Fruit fly (Drosophila melanogaster) whole organism, embryonic: ENCODE results near the gene SmydA-2.

Experiments used
- Atf3 ChIP-seq: fragments of 200-800 bp; sonication (Bioruptor generic); optimal IDR thresholded peaks from 3 replicates; lab custom pipeline; 2016; ENCODE audit warnings: missing biosample characterization, missing genetic modification characterization
- B-H1 ChIP-seq: fragments of 200-800 bp; sonication (Bioruptor generic); IDR thresholded peaks from 3 replicates; pipeline ENCODE4 v1.3.6; 2022; ENCODE audit warnings: missing biosample characterization, missing genetic modification characterization
- CG10321 ChIP-seq: fragments of 200-800 bp; sonication (Bioruptor generic); IDR thresholded peaks from 2 replicates; pipeline ENCODE4 v1.3.6; 2022; ENCODE audit warnings: missing biosample characterization, missing genetic modification characterization
- CG10462 ChIP-seq: fragments of 200-800 bp; sonication (Bioruptor generic); optimal IDR thresholded peaks from 2 replicates; lab custom pipeline; 2016; ENCODE audit warnings: missing biosample characterization, missing genetic modification characterization
- CG12236 ChIP-seq: fragments of 200-800 bp; sonication (Bioruptor generic); optimal IDR thresholded peaks from 2 replicates; lab custom pipeline; 2016; ENCODE audit warnings: missing biosample characterization, missing genetic modification characterization
- CG14965 ChIP-seq: fragments of 200-800 bp; sonication (Bioruptor generic); optimal IDR thresholded peaks from 2 replicates; lab custom pipeline; 2016; ENCODE audit warnings: missing biosample characterization, missing genetic modification characterization, borderline replicate concordance
- CG15479 ChIP-seq: fragments of 200-800 bp; sonication (Bioruptor generic); optimal IDR thresholded peaks from 3 replicates; lab custom pipeline; 2019; ENCODE audit warnings: missing biosample characterization, mild to moderate bottlenecking, missing genetic modification characterization, moderate library complexity
- CG1602 ChIP-seq: fragments of 200-800 bp; sonication (Bioruptor generic); optimal IDR thresholded peaks from 3 replicates; lab custom pipeline; 2016; ENCODE audit warnings: missing biosample characterization, missing genetic modification characterization
- CG18619 ChIP-seq: fragments of 200-800 bp; sonication (Bioruptor generic); optimal IDR thresholded peaks from 3 replicates; lab custom pipeline; 2017; ENCODE audit warnings: missing biosample characterization, mild to moderate bottlenecking, missing genetic modification characterization
- CG2889 ChIP-seq: fragments of 200-800 bp; sonication (Bioruptor generic); IDR thresholded peaks from 3 replicates; pipeline ENCODE4 v1.3.6; 2022; ENCODE audit warnings: missing biosample characterization, missing genetic modification characterization
- CG32772 ChIP-seq: fragments of 200-800 bp; sonication (Bioruptor generic); IDR thresholded peaks from 2 replicates; pipeline ENCODE4 v1.3.6; 2022; ENCODE audit warnings: missing biosample characterization, missing genetic modification characterization
- CG5953 ChIP-seq: fragments of 200-800 bp; sonication (Bioruptor generic); IDR thresholded peaks from 2 replicates; pipeline ENCODE4 v1.3.6; 2022; ENCODE audit warnings: missing biosample characterization, missing genetic modification characterization
- CG6854 ChIP-seq: fragments of 200-800 bp; sonication (Bioruptor generic); optimal IDR thresholded peaks from 3 replicates; lab custom pipeline; 2017; ENCODE audit warnings: missing biosample characterization, mild to moderate bottlenecking, missing genetic modification characterization
- CG7357 ChIP-seq: fragments of 200-800 bp; sonication (Bioruptor generic); IDR thresholded peaks from 3 replicates; pipeline ENCODE4 v1.3.6; 2022; ENCODE audit warnings: missing biosample characterization, missing genetic modification characterization
- D ChIP-seq, 2 experiments: fragments of 200-800 bp in 1 of 2; fragments of >200 bp in 1 of 2; sonication (Bioruptor generic) in 1 of 2; optimal IDR thresholded peaks; 2 replicates in 1 of 2; 3 replicates in 1 of 2; lab custom pipeline; 2017; ENCODE audit warnings: mild to moderate bottlenecking in 1 of 2, missing biosample characterization in 1 of 2, missing genetic modification characterization in 1 of 2, missing genetic modification reagents in 1 of 2
- Dfd ChIP-seq, 2 experiments: fragments of >200 bp; optimal IDR thresholded peaks; 2 replicates each; lab custom pipeline; 2017; ENCODE audit warnings: missing biosample characterization in 2 of 2, missing genetic modification characterization in 2 of 2
- Dll ChIP-seq: fragments of 200-800 bp; sonication (Bioruptor generic); IDR thresholded peaks from 4 replicates; pipeline ENCODE4 v1.3.6; 2022; ENCODE audit warnings: missing biosample characterization, missing genetic modification characterization; ENCODE audit not compliant: partially characterized antibody
- ERR ChIP-seq: fragments of 200-800 bp; sonication (Bioruptor generic); optimal IDR thresholded peaks from 2 replicates; lab custom pipeline; 2016; ENCODE audit warnings: missing biosample characterization, missing genetic modification characterization
- Ets65A ChIP-seq: fragments of 200-800 bp; sonication (Bioruptor generic); peaks from one replicate; lab custom pipeline; 2016; ENCODE audit warnings: missing biosample characterization, missing genetic modification characterization
- Ets97D ChIP-seq: fragments of 200-800 bp; sonication (Bioruptor generic); optimal IDR thresholded peaks from 3 replicates; lab custom pipeline; 2016; ENCODE audit warnings: missing biosample characterization, missing genetic modification characterization
- Fer1 ChIP-seq: fragments of 200-800 bp; sonication (Bioruptor generic); optimal IDR thresholded peaks from 2 replicates; lab custom pipeline; 2017; ENCODE audit warnings: missing biosample characterization, mild to moderate bottlenecking, missing genetic modification characterization
- GATAe ChIP-seq: fragments of 200-800 bp; sonication (Bioruptor generic); conservative IDR thresholded peaks from 2 replicates; pipeline ENCODE4 v1.3.6; 2022; ENCODE audit warnings: missing biosample characterization, missing genetic modification characterization
- Hr3 ChIP-seq: fragments of 200-800 bp; sonication (Bioruptor generic); optimal IDR thresholded peaks from 3 replicates; lab custom pipeline; 2016; ENCODE audit warnings: missing biosample characterization, missing genetic modification characterization
- Hr51 ChIP-seq, 2 experiments: fragments of 200-800 bp; sonication (Bioruptor generic); optimal IDR thresholded peaks; 2 replicates in 1 of 2; 3 replicates in 1 of 2; lab custom pipeline; 2016 to 2018; ENCODE audit warnings: missing biosample characterization in 2 of 2, missing genetic modification characterization in 2 of 2, mild to moderate bottlenecking in 1 of 2, moderate library complexity in 1 of 2
- MTF-1 ChIP-seq: fragments of 200-800 bp; sonication (Bioruptor generic); optimal IDR thresholded peaks from 2 replicates; lab custom pipeline; 2018; ENCODE audit warnings: missing biosample characterization, mild to moderate bottlenecking, missing genetic modification characterization, borderline replicate concordance
- Usf ChIP-seq: fragments of 200-800 bp; sonication (Bioruptor generic); optimal IDR thresholded peaks from 2 replicates; lab custom pipeline; 2017; ENCODE audit warnings: missing genotype, missing biosample characterization, missing genetic modification characterization
- al ChIP-seq: fragments of 200-800 bp; sonication (Bioruptor generic); IDR thresholded peaks from 2 replicates; pipeline ENCODE4 v1.3.6; 2022; ENCODE audit warnings: missing biosample characterization, missing genetic modification characterization
- ase ChIP-seq: fragments of 200-800 bp; sonication (Bioruptor generic); IDR thresholded peaks from 3 replicates; pipeline ENCODE4 v1.3.6; 2022; ENCODE audit warnings: missing biosample characterization, missing genetic modification characterization
- bowl ChIP-seq: fragments of 200-800 bp; sonication (Bioruptor generic); IDR thresholded peaks from 2 replicates; pipeline ENCODE4 v1.3.6; 2022; ENCODE audit warnings: missing biosample characterization, missing genetic modification characterization
- danr ChIP-seq: fragments of 200-800 bp; sonication (Bioruptor generic); IDR thresholded peaks from 2 replicates; pipeline ENCODE4 v1.3.6; 2022; ENCODE audit warnings: missing biosample characterization, missing genetic modification characterization
- dmrt99B ChIP-seq: fragments of 200-800 bp; sonication (Bioruptor generic); optimal IDR thresholded peaks from 2 replicates; lab custom pipeline; 2018; ENCODE audit warnings: missing biosample characterization, mild to moderate bottlenecking, missing genetic modification characterization, moderate library complexity
- emc ChIP-seq: fragments of 200-800 bp; sonication (Bioruptor generic); optimal IDR thresholded peaks from 2 replicates; lab custom pipeline; 2016; ENCODE audit warnings: missing biosample characterization, missing genetic modification characterization
- fru ChIP-seq: fragments of >200 bp; optimal IDR thresholded peaks from 2 replicates; lab custom pipeline; 2017
- gce ChIP-seq: fragments of 200-800 bp; sonication (Bioruptor generic); IDR thresholded peaks from 3 replicates; pipeline ENCODE4 v1.3.6; 2022; ENCODE audit warnings: missing biosample characterization, missing genetic modification characterization
- grau ChIP-seq: fragments of 200-800 bp; optimal IDR thresholded peaks from 3 replicates; lab custom pipeline; 2019; ENCODE audit warnings: missing biosample characterization, mild to moderate bottlenecking, missing genetic modification characterization, moderate library complexity
- gro ChIP-seq: fragments of 200-800 bp; sonication (Bioruptor generic); optimal IDR thresholded peaks from 2 replicates; lab custom pipeline; 2016; ENCODE audit warnings: missing biosample characterization, missing genetic modification characterization
- gsb-n ChIP-seq: fragments of 200-800 bp; sonication (Bioruptor generic); optimal IDR thresholded peaks from 3 replicates; lab custom pipeline; 2018; ENCODE audit warnings: missing biosample characterization, mild to moderate bottlenecking, missing genetic modification characterization
- insv ChIP-seq, 2 experiments: fragments of 200-800 bp; sonication (Bioruptor generic); optimal IDR thresholded peaks; 3 replicates each; lab custom pipeline; 2016 to 2018; ENCODE audit warnings: missing biosample characterization in 2 of 2, missing genetic modification characterization in 2 of 2
- inv ChIP-seq: fragments of 200-800 bp; sonication (Bioruptor generic); IDR thresholded peaks from 2 replicates; pipeline ENCODE4 v1.3.6; 2022; ENCODE audit warnings: missing biosample characterization, missing genetic modification characterization; ENCODE audit not compliant: partially characterized antibody
- otp ChIP-seq: fragments of 200-800 bp; sonication (Bioruptor generic); IDR thresholded peaks from 3 replicates; pipeline ENCODE4, ENCODE4 v1.3.6; 2022; ENCODE audit warnings: missing biosample characterization, missing genetic modification characterization
- prd ChIP-seq, 3 experiments: fragments of >200 bp in 2 of 3; fragments of 200-800 bp in 1 of 3; sonication (Bioruptor generic) in 1 of 3; optimal IDR thresholded peaks in 2 of 3; IDR thresholded peaks in 1 of 3; 2 replicates in 2 of 3; 3 replicates in 1 of 3; pipeline versions ENCODE4 v1.3.6 to Lab custom; 2017 to 2022; ENCODE audit warnings: missing biosample characterization in 1 of 3, missing genetic modification characterization in 1 of 3
- run ChIP-seq: fragments of 200-800 bp; sonication (Bioruptor generic); optimal IDR thresholded peaks from 3 replicates; lab custom pipeline; 2018; ENCODE audit warnings: missing biosample characterization, mild to moderate bottlenecking, missing genetic modification characterization
- sd ChIP-seq: fragments of 200-800 bp; sonication (Bioruptor generic); optimal IDR thresholded peaks from 3 replicates; lab custom pipeline; 2018; ENCODE audit warnings: missing biosample characterization, mild to moderate bottlenecking, missing genetic modification characterization, moderate library complexity
- sens ChIP-seq: fragments of 200-800 bp; sonication (Bioruptor generic); peaks from one replicate; lab custom pipeline; 2016; ENCODE audit warnings: missing biosample characterization, missing genetic modification characterization
- ssp ChIP-seq: fragments of 200-800 bp; sonication (Bioruptor generic); IDR thresholded peaks from 2 replicates; pipeline ENCODE4 v1.3.6; 2022; ENCODE audit warnings: missing biosample characterization, missing genetic modification characterization
- stc ChIP-seq: fragments of 200-800 bp; sonication (Bioruptor generic); IDR thresholded peaks from 2 replicates; pipeline ENCODE4 v1.3.6; 2022; ENCODE audit warnings: missing biosample characterization, missing genetic modification characterization
- toy ChIP-seq: fragments of 200-800 bp; sonication (Bioruptor generic); IDR thresholded peaks from 2 replicates; pipeline ENCODE4 v1.3.6; 2022; ENCODE audit warnings: missing biosample characterization, missing genetic modification characterization
- vnd ChIP-seq: fragments of 200-800 bp; sonication (Bioruptor generic); IDR thresholded peaks from 3 replicates; pipeline ENCODE4 v1.3.6; 2022; ENCODE audit warnings: missing biosample characterization, missing genetic modification characterization; ENCODE audit not compliant: partially characterized antibody
- yki ChIP-seq: fragments of >200 bp; optimal IDR thresholded peaks from 3 replicates; lab custom pipeline; 2018
- zen ChIP-seq: fragments of 200-800 bp; sonication (Bioruptor generic); optimal IDR thresholded peaks from 3 replicates; lab custom pipeline; 2018; ENCODE audit warnings: missing biosample characterization, mild to moderate bottlenecking, missing genetic modification characterization, moderate library complexity

SmydA-2 gene

DNA sequence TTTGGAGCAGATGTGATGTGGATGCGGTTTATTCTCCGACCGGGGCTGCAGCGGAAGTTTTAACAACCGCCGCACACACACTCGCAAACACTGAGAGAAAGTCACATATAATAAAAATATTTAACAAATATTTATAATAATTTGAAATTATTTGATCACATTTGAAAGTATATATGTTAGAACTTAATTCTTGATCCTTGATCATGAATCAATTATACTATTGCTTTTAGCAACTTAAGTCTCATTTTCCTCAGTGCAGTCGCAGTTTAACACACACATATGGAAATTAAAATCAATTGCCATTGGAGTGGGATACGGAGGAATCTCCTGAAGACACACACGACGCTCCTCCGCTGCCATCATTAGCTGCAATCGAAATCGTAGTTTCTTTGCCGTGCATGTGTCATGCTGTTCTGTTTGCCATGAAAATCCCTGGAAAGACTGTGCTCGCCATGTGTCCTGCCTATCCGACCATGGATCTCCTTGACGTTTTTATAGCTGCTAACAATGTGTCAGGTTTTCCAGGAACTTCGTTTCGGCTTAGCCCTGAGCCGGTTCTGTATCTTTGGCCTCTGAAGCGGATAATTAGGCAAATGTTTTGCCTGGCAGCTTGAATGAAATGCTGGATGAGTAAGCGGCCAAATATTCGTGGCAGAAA, 30.2 kb upstream of the SmydA-2 start (continued):
- TF ChIP-seq ase (GFP tag; lab: Robert Waterston, UW) (0 out of 3 replicates have a peak, but pooled peaks have one; percentile 5), danr (0 out of 2 replicates have a peak, but pooled peaks have one; percentile 10), gsb-n (tag; lab: Kevin White, UChicago) (peak; percentile 86), Ets97D (GFP tag; lab: Kevin White, UChicago) (no peak), ssp (GFP tag; lab: Robert Waterston, UW) (peak; percentile 52), Fer1 (GFP tag; lab: Kevin White, UChicago) (peak; percentile 3), CG12236 (GFP tag; lab: Kevin White, UChicago) (no peak), vnd (GFP tag; lab: Robert Waterston, UW) (no peak), inv (GFP tag; lab: Robert Waterston, UW) (no peak), Dfd (GFP tag; optimal IDR thresholded peaks at IDR 0.05; lab: Kevin White, UChicago) (no peak), yki (lab: Kevin White, UChicago) (no peak), Hr51 (GFP tag; optimal IDR thresholded peaks at IDR 0.05; lab: Kevin White, UChicago) (peak in 1 of 2 experiments; percentile 59), D (optimal IDR thresholded peaks at IDR 0.05; lab: Kevin White, UChicago) (peak; percentile 56), D (GFP tag; optimal IDR thresholded peaks at IDR 0.05; lab: Kevin White, UChicago) (peak; percentile 73), Ets65A (peak; percentile 83), prd (optimal IDR thresholded peaks at IDR 0.05; lab: Kevin White, UChicago) (no peak), prd (GFP tag; IDR thresholded peaks at IDR 0.05; lab: Robert Waterston, UW) (peak; percentile 91), sd (tag; lab: Kevin White, UChicago) (no peak), gce (GFP tag; lab: Robert Waterston, UW) (peak; percentile 78), CG10462 (peak; percentile 65), zen (tag; lab: Kevin White, UChicago) (peak; percentile 90), dmrt99B (tag; lab: Kevin White, UChicago) (peak; percentile 72), GATAe (no peak), CG2889 (GFP tag; lab: Robert Waterston, UW) (no peak), sens (GFP tag; lab: Kevin White, UChicago) (peak; percentile 92), emc (GFP tag; lab: Kevin White, UChicago) (no peak), Hr3 (peak; percentile 61), bowl (GFP tag; lab: Robert Waterston, UW) (no peak), insv (GFP tag; optimal IDR thresholded peaks at IDR 0.05; lab: Kevin White, UChicago) (no peak), stc (GFP tag; lab: Robert Waterston, UW) (peak; percentile 44; the same call in 1 of the 2 replicates), ERR (GFP tag; lab: Kevin White, UChicago) (no peak), Dll (no peak), CG1602 (GFP tag; lab: Kevin White, UChicago) (peak; percentile 66), otp (0 out of 3 replicates have a peak, but pooled peaks have one; percentile 55), CG10321 (GFP tag; lab: Robert Waterston, UW) (no peak), Atf3 (GFP tag; lab: Kevin White, UChicago) (no peak), toy (GFP tag; lab: Robert Waterston, UW) (no peak), CG15479 (GFP tag; lab: Kevin White, UChicago) (peak; percentile 19), CG7357 (GFP tag; lab: Robert Waterston, UW) (peak; percentile 44; the same call in 1 of the 3 replicates), CG6854 (GFP tag; lab: Kevin White, UChicago) (no peak), CG32772 (GFP tag; lab: Robert Waterston, UW) (peak; percentile 74), B-H1 (0 out of 3 replicates have a peak, but pooled peaks have one; percentile 38), run (tag; lab: Kevin White, UChicago) (no peak), CG18619 (peak; percentile 51), CG5953 (no peak), fru (no peak), gro (GFP tag; lab: Kevin White, UChicago) (no peak), CG14965 (GFP tag; lab: Kevin White, UChicago) (no peak), grau (peak; percentile 74), al (no peak), Usf (peak; percentile 40), MTF-1 (peak; percentile 35)
